Fruit fly (Drosophila melanogaster): ENCODE results near the gene CG8838.

The CG8838 gene

DNA sequence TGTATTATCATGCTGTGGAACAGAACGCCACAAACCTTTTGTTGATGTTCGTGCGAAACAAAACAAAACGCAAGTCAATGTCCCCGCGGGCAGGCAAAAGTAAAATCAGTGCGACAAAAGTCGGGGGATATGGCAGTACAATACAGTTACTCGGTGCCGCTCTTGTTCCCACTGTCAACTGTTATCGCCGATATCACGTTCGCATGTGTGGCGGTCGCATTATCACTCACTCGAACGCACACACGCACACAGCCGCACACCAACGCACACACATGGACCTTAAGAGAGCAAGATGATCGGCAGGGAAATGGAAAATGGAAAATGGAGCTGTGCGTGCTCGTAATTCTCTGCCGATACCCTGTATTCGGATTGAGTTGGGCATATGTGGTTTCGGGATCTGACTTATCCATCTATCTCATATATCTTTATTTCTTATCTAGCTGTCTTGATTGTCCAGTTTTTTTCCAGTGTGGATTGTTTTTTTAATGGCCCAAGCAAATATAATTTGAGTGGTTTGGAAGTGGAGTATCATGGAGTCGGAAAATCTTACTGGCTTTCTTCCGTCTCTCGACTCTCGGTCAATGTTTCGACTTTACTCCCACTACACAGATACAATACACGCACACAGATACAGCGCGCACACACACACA, 18.8 kb upstream of the CG8838 start (continued):
- TF ChIP-seq pb (GFP tag; optimal IDR thresholded peaks at IDR 0.05) (peak; percentile 74), CG4730 (GFP tag; IDR thresholded peaks at IDR 0.05) (peak; percentile 66; the same call in 1 of the 2 replicates), ac (GFP tag; optimal IDR thresholded peaks at IDR 0.05) (no peak), NC2α (GFP tag; optimal IDR thresholded peaks at IDR 0.05) (peak; percentile 73), Max (GFP tag; optimal IDR thresholded peaks at IDR 0.05) (peak; percentile 50), CG12071 (GFP tag; optimal IDR thresholded peaks at IDR 0.05) (peak; percentile 38), jigr1 (GFP tag; IDR thresholded peaks at IDR 0.05) (peak; percentile 70; the same call in 2 of the 3 replicates), dmrt11E (tag; optimal IDR thresholded peaks at IDR 0.05) (peak; percentile 84), dimm (GFP tag; IDR thresholded peaks at IDR 0.05) (0 out of 2 replicates have a peak, but pooled peaks have one; percentile 10), CG15269 (tag; optimal IDR thresholded peaks at IDR 0.05) (no peak), Side (GFP tag; optimal IDR thresholded peaks at IDR 0.05) (peak; percentile 81), lilli (GFP tag; optimal IDR thresholded peaks at IDR 0.05) (peak; percentile 67), lola (GFP tag; optimal IDR thresholded peaks at IDR 0.05) (peak in 1 of 3 experiments; percentile 83), gce (GFP tag; IDR thresholded peaks at IDR 0.05) (peak; percentile 68; the same call in 1 of the 3 replicates), CG10366 (GFP tag; IDR thresholded peaks at IDR 0.05) (peak; percentile 75), CG12659 (GFP tag; optimal IDR thresholded peaks at IDR 0.05) (peak; percentile 32), CG8924 (tag; optimal IDR thresholded peaks at IDR 0.05) (peak; percentile 85), usp (GFP tag; optimal IDR thresholded peaks at IDR 0.05) (no peak), CG9797 (GFP tag; optimal IDR thresholded peaks at IDR 0.05) (no peak), Oaz (GFP tag; IDR thresholded peaks at IDR 0.05) (no peak), Bteb2 (GFP tag; optimal IDR thresholded peaks at IDR 0.05) (peak; percentile 15), NK7.1 (GFP tag; optimal IDR thresholded peaks at IDR 0.05) (peak; percentile 35), tap (tag; optimal IDR thresholded peaks at IDR 0.05) (peak; percentile 71), Vsx1 (GFP tag; optimal IDR thresholded peaks at IDR 0.05) (peak; percentile 54), CG15696 (tag; optimal IDR thresholded peaks at IDR 0.05) (peak; percentile 33), da (GFP tag; optimal IDR thresholded peaks at IDR 0.05) (peak; percentile 10), CG1647 (GFP tag; optimal IDR thresholded peaks at IDR 0.05) (peak; percentile 76), CG7372 (GFP tag; IDR thresholded peaks at IDR 0.05) (0 out of 2 replicates have a peak, but pooled peaks have one; percentile 14), HLH54F (GFP tag; optimal IDR thresholded peaks at IDR 0.05) (peak; percentile 9), CG10321 (GFP tag; IDR thresholded peaks at IDR 0.05) (no peak), CG3163 (GFP tag; optimal IDR thresholded peaks at IDR 0.05) (peak; percentile 79), Med (GFP tag) (peak; percentile 95), Mes4 (GFP tag; optimal IDR thresholded peaks at IDR 0.05) (peak; percentile 83), shn (GFP tag; optimal IDR thresholded peaks at IDR 0.05) (peak; percentile 78), CG17359 (tag; optimal IDR thresholded peaks at IDR 0.05) (peak; percentile 80), hkb (optimal IDR thresholded peaks at IDR 0.05) (no peak), hkb (GFP tag; IDR thresholded peaks at IDR 0.05) (peak; percentile 55; the same call in 1 of the 2 replicates), bbx (GFP tag; IDR thresholded peaks at IDR 0.05; ENCODE audit: partially characterized antibody) (no peak), fru (optimal IDR thresholded peaks at IDR 0.05) (no peak), bab2 (GFP tag; optimal IDR thresholded peaks at IDR 0.05) (peak; percentile 74), Trl (optimal IDR thresholded peaks at IDR 0.05) (peak in 1 of 2 experiments; percentile 1), Trl (GFP tag; optimal IDR thresholded peaks at IDR 0.05) (peak; percentile 83), CG8765 (GFP tag; IDR thresholded peaks at IDR 0.05) (no peak; the same call in 1 of the 2 replicates), CG7963 (GFP tag; IDR thresholded peaks at IDR 0.05; ENCODE audit: partially characterized antibody) (no peak), CG4617 (GFP tag; optimal IDR thresholded peaks at IDR 0.05; ENCODE audit: borderline replicate concordance) (peak; percentile 48), peb (GFP tag; IDR thresholded peaks at IDR 0.05) (peak; percentile 80), CG4707 (GFP tag; optimal IDR thresholded peaks at IDR 0.05) (peak; percentile 32), dmrt99B (tag; optimal IDR thresholded peaks at IDR 0.05) (peak; percentile 81), Antp (GFP tag; optimal IDR thresholded peaks at IDR 0.05) (peak; percentile 88), MBD-R2 (GFP tag; IDR thresholded peaks at IDR 0.05) (no peak), CG9215 (GFP tag; IDR thresholded peaks at IDR 0.05) (0 out of 2 replicates have a peak, but pooled peaks have one; percentile 18)

Measured in whole organism, embryonic.